Worm (Caenorhabditis elegans) whole organism, young adult: ENCODE data around the gene sfxn-1.3.

Experiments used
- B0019.2 ChIP-seq: fragments of 200-800 bp; sonication (Bioruptor generic); conservative IDR thresholded peaks from 2 replicates; pipeline ENCODE4 v1.3.6; 2022; ENCODE audit warnings: missing genetic modification reagents, missing genetic modification characterization, missing compliant biosample characterization
- F33H1.4 ChIP-seq: fragments of 200-800 bp; sonication (Bioruptor generic); IDR thresholded peaks from 2 replicates; pipeline ENCODE4 v1.3.6; 2022; ENCODE audit warnings: missing genetic modification reagents, missing genetic modification characterization, missing compliant biosample characterization
- F49E8.2 ChIP-seq: sonication (generic microtip); optimal IDR thresholded peaks from 3 replicates; lab custom pipeline; 2017; ENCODE audit warnings: missing genetic modification characterization, mild to moderate bottlenecking, missing compliant biosample characterization, antibody characterized with exemption, moderate library complexity; ENCODE audit not compliant: insufficient read depth
- F52B5.7 ChIP-seq: sonication (generic microtip); optimal IDR thresholded peaks from 2 replicates; lab custom pipeline; 2016; ENCODE audit warnings: mild to moderate bottlenecking, missing genetic modification characterization, missing compliant biosample characterization
- F57A8.1 ChIP-seq: fragments of 200-800 bp; sonication (Bioruptor generic); optimal IDR thresholded peaks from 2 replicates; lab custom pipeline; 2018; ENCODE audit warnings: mild to moderate bottlenecking, missing genetic modification characterization, moderate library complexity, missing compliant biosample characterization
- Y56A3A.18 ChIP-seq: fragments of 200-800 bp; sonication (Bioruptor generic); IDR thresholded peaks from 2 replicates; pipeline ENCODE4 v1.3.6; 2022; ENCODE audit warnings: missing genetic modification reagents, missing genetic modification characterization, missing compliant biosample characterization
- Y95B8A.8 ChIP-seq: fragments of 200-800 bp; sonication (Bioruptor generic); IDR thresholded peaks from 2 replicates; pipeline ENCODE4 v1.3.6; 2022; ENCODE audit warnings: missing genetic modification reagents, missing genetic modification characterization, missing compliant biosample characterization
- akir-1 ChIP-seq: fragments of 200-800 bp; sonication (Bioruptor generic); optimal IDR thresholded peaks from 2 replicates; lab custom pipeline; 2018; ENCODE audit warnings: mild to moderate bottlenecking, missing genetic modification characterization, moderate library complexity, missing compliant biosample characterization
- ama-1 ChIP-seq, 3 experiments: fragments of 150-350 bp in 1 of 3; sonication (generic microtip) in 2 of 3; optimal IDR thresholded peaks; 2 replicates each; lab custom pipeline; 2014 to 2018; ENCODE audit warnings: missing biosample characterization in 2 of 3, missing genetic modification characterization in 2 of 3, missing genetic modification reagents in 2 of 3
- aptf-3 ChIP-seq: fragments of 200-800 bp; sonication (Bioruptor generic); IDR thresholded peaks from 2 replicates; pipeline ENCODE4 v1.3.6; 2022; ENCODE audit warnings: missing genetic modification characterization, missing compliant biosample characterization
- cebp-1 ChIP-seq, 2 experiments: fragments of 200-800 bp in 1 of 2; sonication (Bioruptor generic) in 1 of 2; sonication (generic microtip) in 1 of 2; IDR thresholded peaks in 1 of 2; optimal IDR thresholded peaks in 1 of 2; 2 replicates each; pipeline versions ENCODE4 v1.3.6 to Lab custom; 2017 to 2022; ENCODE audit warnings: missing compliant biosample characterization in 2 of 2, missing genetic modification characterization in 2 of 2, mild to moderate bottlenecking in 1 of 2, missing genetic modification reagents in 1 of 2, moderate library complexity in 1 of 2
- ceh-40 ChIP-seq: fragments of 200-800 bp; sonication (Bioruptor generic); IDR thresholded peaks from 2 replicates; pipeline ENCODE4 v1.3.6; 2022; ENCODE audit warnings: missing genetic modification characterization, missing compliant biosample characterization
- ceh-58 ChIP-seq: fragments of 200-800 bp; sonication (Bioruptor generic); IDR thresholded peaks from 2 replicates; pipeline ENCODE4 v1.3.6; 2022; ENCODE audit warnings: missing genetic modification characterization, missing compliant biosample characterization
- ceh-91 ChIP-seq: fragments of 200-800 bp; sonication (Bioruptor generic); IDR thresholded peaks from 2 replicates; pipeline ENCODE4 v1.3.6; 2022; ENCODE audit warnings: missing genetic modification reagents, missing genetic modification characterization, missing compliant biosample characterization
- chd-7 ChIP-seq: sonication (generic microtip); optimal IDR thresholded peaks from 2 replicates; lab custom pipeline; 2016; ENCODE audit warnings: mild to moderate bottlenecking, missing genetic modification characterization, moderate library complexity, missing compliant biosample characterization
- dpl-1 ChIP-seq: fragments of 150-350 bp; optimal IDR thresholded peaks from 2 replicates; lab custom pipeline; 2014; ENCODE audit warnings: missing biosample characterization, missing genetic modification reagents, missing genetic modification characterization
- efl-1 ChIP-seq: fragments of 150-350 bp; optimal IDR thresholded peaks from 2 replicates; lab custom pipeline; 2014; ENCODE audit warnings: missing biosample characterization, missing genetic modification reagents, missing genetic modification characterization
- egl-44 ChIP-seq: fragments of 200-800 bp; sonication (Bioruptor generic); IDR thresholded peaks from 2 replicates; pipeline ENCODE4 v1.3.6; 2022; ENCODE audit warnings: missing genetic modification reagents, missing genetic modification characterization, missing compliant biosample characterization
- egrh-3 ChIP-seq: fragments of 200-800 bp; sonication (Bioruptor generic); IDR thresholded peaks from 2 replicates; pipeline ENCODE4 v1.3.6; 2022; ENCODE audit warnings: missing genetic modification reagents, missing genetic modification characterization, missing compliant biosample characterization
- ekl-4 ChIP-seq: fragments of 200-800 bp; sonication (Bioruptor generic); IDR thresholded peaks from 2 replicates; pipeline ENCODE4 v1.3.6; 2022; ENCODE audit warnings: missing genetic modification reagents, missing genetic modification characterization, missing compliant biosample characterization
- gei-17 ChIP-seq: fragments of 200-800 bp; sonication (Bioruptor generic); optimal IDR thresholded peaks from 2 replicates; lab custom pipeline; 2018; ENCODE audit warnings: mild to moderate bottlenecking, missing genetic modification characterization, missing compliant biosample characterization
- hlh-12 ChIP-seq: sonication (generic microtip); optimal IDR thresholded peaks from 2 replicates; lab custom pipeline; 2016; ENCODE audit warnings: missing genetic modification characterization, missing compliant biosample characterization
- hmg-20 ChIP-seq: fragments of 200-800 bp; sonication (Bioruptor generic); IDR thresholded peaks from 2 replicates; pipeline ENCODE4 v1.3.6; 2022; ENCODE audit warnings: missing genetic modification reagents, missing genetic modification characterization, missing compliant biosample characterization
- hsf-1 ChIP-seq: fragments of 200-800 bp; sonication (Bioruptor generic); IDR thresholded peaks from 2 replicates; pipeline ENCODE4 v1.3.6; 2022; ENCODE audit warnings: missing genetic modification reagents, missing genetic modification characterization, missing compliant biosample characterization
- lin-35 ChIP-seq, 3 experiments: fragments of 150-350 bp in 2 of 3; sonication (generic microtip) in 1 of 3; optimal IDR thresholded peaks; 2 replicates each; lab custom pipeline; 2014 to 2018; ENCODE audit warnings: missing biosample characterization in 3 of 3, missing genetic modification characterization in 3 of 3, missing genetic modification reagents in 3 of 3
- lin-54 ChIP-seq: fragments of 200-800 bp; sonication (Bioruptor generic); optimal IDR thresholded peaks from 2 replicates; lab custom pipeline; 2018; ENCODE audit warnings: mild to moderate bottlenecking, missing genetic modification characterization, missing compliant biosample characterization
- lsl-1 ChIP-seq: fragments of 200-800 bp; sonication (Bioruptor generic); optimal IDR thresholded peaks from 2 replicates; lab custom pipeline; 2018; ENCODE audit warnings: mild to moderate bottlenecking, missing genetic modification characterization, moderate library complexity, missing compliant biosample characterization
- lsy-27 ChIP-seq: sonication (generic microtip); optimal IDR thresholded peaks from 2 replicates; lab custom pipeline; 2017; ENCODE audit warnings: missing genetic modification characterization, mild to moderate bottlenecking, missing compliant biosample characterization, antibody characterized with exemption, missing genotype, borderline replicate concordance; ENCODE audit not compliant: insufficient read depth
- madf-3 ChIP-seq: fragments of 200-800 bp; sonication (Bioruptor generic); IDR thresholded peaks from 2 replicates; pipeline ENCODE4 v1.3.6; 2022; ENCODE audit warnings: missing genetic modification reagents, missing genetic modification characterization, missing compliant biosample characterization
- madf-6 ChIP-seq: fragments of 200-800 bp; sonication (Bioruptor generic); IDR thresholded peaks from 2 replicates; pipeline ENCODE4 v1.3.6; 2022; ENCODE audit warnings: missing genetic modification reagents, missing genetic modification characterization, missing compliant biosample characterization
- mcd-1 ChIP-seq: fragments of 200-800 bp; sonication (Bioruptor generic); IDR thresholded peaks from 2 replicates; pipeline ENCODE4 v1.3.6; 2022; ENCODE audit warnings: missing genetic modification reagents, missing genetic modification characterization, missing compliant biosample characterization
- mes-4 ChIP-seq: sonication (generic microtip); optimal IDR thresholded peaks from 2 replicates; lab custom pipeline; 2016; ENCODE audit warnings: missing genotype, missing genetic modification characterization, missing compliant biosample characterization
- nfya-2 ChIP-seq: fragments of 200-800 bp; sonication (Bioruptor generic); IDR thresholded peaks from 2 replicates; pipeline ENCODE4 v1.3.6; 2022; ENCODE audit warnings: missing genetic modification reagents, missing genetic modification characterization, missing compliant biosample characterization
- nfyb-1 ChIP-seq: fragments of 200-800 bp; sonication (Bioruptor generic); IDR thresholded peaks from 2 replicates; pipeline ENCODE4 v1.3.6; 2022; ENCODE audit warnings: missing genetic modification reagents, missing genetic modification characterization, missing compliant biosample characterization
- nhr-120 ChIP-seq: fragments of 200-800 bp; sonication (Bioruptor generic); IDR thresholded peaks from 2 replicates; pipeline ENCODE4 v1.3.6; 2022; ENCODE audit warnings: missing genetic modification characterization, missing compliant biosample characterization
- nhr-80 ChIP-seq: sonication (generic microtip); optimal IDR thresholded peaks from 2 replicates; lab custom pipeline; 2016; ENCODE audit warnings: missing genetic modification characterization, missing compliant biosample characterization
- nhr-90 ChIP-seq: sonication (generic microtip); optimal IDR thresholded peaks from 2 replicates; lab custom pipeline; 2016; ENCODE audit warnings: missing genotype, mild to moderate bottlenecking, missing genetic modification characterization, missing compliant biosample characterization
- sea-2 ChIP-seq: fragments of 200-800 bp; sonication (Bioruptor generic); IDR thresholded peaks from 2 replicates; pipeline ENCODE4 v1.3.6; 2022; ENCODE audit warnings: missing genetic modification characterization, missing compliant biosample characterization
- snpc-1.1 ChIP-seq: sonication (generic microtip); optimal IDR thresholded peaks from 2 replicates; lab custom pipeline; 2017; ENCODE audit warnings: missing genetic modification characterization, mild to moderate bottlenecking, missing compliant biosample characterization, antibody characterized with exemption, moderate library complexity, missing genotype, missing genetic modification reagents; ENCODE audit not compliant: insufficient read depth
- snpc-4 ChIP-seq, 5 experiments: fragments of 150-350 bp in 1 of 5; sonication (generic microtip) in 4 of 5; optimal IDR thresholded peaks; 2 replicates each; lab custom pipeline; 2014 to 2018; ENCODE audit warnings: missing genetic modification characterization in 5 of 5, missing biosample characterization in 3 of 5, antibody characterized with exemption in 2 of 5, mild to moderate bottlenecking in 2 of 5, missing compliant biosample characterization in 2 of 5, missing genotype in 2 of 5, moderate library complexity in 2 of 5, missing genetic modification reagents in 1 of 5
- somi-1 ChIP-seq: fragments of 200-800 bp; sonication (Bioruptor generic); optimal IDR thresholded peaks from 2 replicates; lab custom pipeline; 2018; ENCODE audit warnings: mild to moderate bottlenecking, missing genetic modification characterization, missing compliant biosample characterization
- sptf-2 ChIP-seq: fragments of 200-800 bp; sonication (Bioruptor generic); optimal IDR thresholded peaks from 2 replicates; lab custom pipeline; 2018; ENCODE audit warnings: mild to moderate bottlenecking, missing genetic modification characterization, missing compliant biosample characterization
- tbp1 ChIP-seq: fragments of 200-800 bp; sonication (Bioruptor generic); optimal IDR thresholded peaks from 2 replicates; lab custom pipeline; 2018; ENCODE audit warnings: mild to moderate bottlenecking, missing genetic modification characterization, missing compliant biosample characterization
- tlf-1 ChIP-seq: fragments of 200-800 bp; sonication (Bioruptor generic); optimal IDR thresholded peaks from 2 replicates; lab custom pipeline; 2018; ENCODE audit warnings: mild to moderate bottlenecking, missing genetic modification characterization, missing compliant biosample characterization
- zfh-2 ChIP-seq: fragments of 200-800 bp; sonication (Bioruptor generic); conservative IDR thresholded peaks from 2 replicates; pipeline ENCODE4 v1.3.6; 2022; ENCODE audit warnings: missing genetic modification reagents, missing genetic modification characterization, missing compliant biosample characterization
- ztf-18 ChIP-seq: sonication (generic microtip); optimal IDR thresholded peaks from 2 replicates; lab custom pipeline; 2016; ENCODE audit warnings: missing genotype, mild to moderate bottlenecking, missing genetic modification characterization, missing compliant biosample characterization
- ztf-26 ChIP-seq: sonication (generic microtip); optimal IDR thresholded peaks from 2 replicates; lab custom pipeline; 2017; ENCODE audit warnings: missing genetic modification characterization, missing compliant biosample characterization

Gene sfxn-1.3

DNA sequence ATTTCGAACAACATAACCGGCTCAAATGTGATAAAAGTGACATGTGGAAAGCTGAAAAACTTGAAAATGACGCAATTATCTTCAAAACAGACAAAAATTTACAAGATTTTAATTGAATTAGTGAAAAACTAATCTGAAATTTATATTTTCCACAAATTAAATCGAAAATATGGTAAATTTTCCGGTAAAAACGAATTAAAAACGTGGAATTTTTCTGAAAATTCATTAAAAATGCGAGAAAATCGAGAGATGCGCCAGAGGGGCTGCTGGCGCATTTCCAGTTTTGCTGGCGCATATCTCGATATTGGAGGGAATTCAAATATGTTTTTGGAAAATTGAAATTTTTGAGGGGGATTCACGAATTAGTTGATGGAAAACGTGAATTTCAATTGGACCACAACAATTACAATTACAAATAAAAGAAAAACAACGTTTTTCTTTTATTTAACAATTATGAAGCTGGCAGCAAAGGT, 39.5 kb downstream of the sfxn-1.3 start, which contains the start of the genes haf-3 and F57A10.2 (continued):
- no peak for TF ChIP-seq nhr-120
- no peak for TF ChIP-seq akir-1 (GFP tag; lab: Kevin White, UChicago)
- TF ChIP-seq madf-3 (GFP tag; lab: Robert Waterston, UW) = peak; percentile 81; the same call in 1 of the 2 replicates
- no peak for TF ChIP-seq egrh-3 (GFP tag; lab: Robert Waterston, UW)
- TF ChIP-seq ztf-18 (tag; lab: Kevin White, UChicago) = peak; percentile 98
- no peak for TF ChIP-seq ceh-58 (GFP tag; lab: Robert Waterston, UW)
- peak; percentile 82 for TF ChIP-seq hsf-1 (GFP tag; lab: Robert Waterston, UW)
- TF ChIP-seq nhr-80 (tag; lab: Kevin White, UChicago) = peak; percentile 28
- TF ChIP-seq lsl-1 (GFP tag; lab: Kevin White, UChicago) = peak; percentile 71
- no peak for TF ChIP-seq sea-2
- TF ChIP-seq zfh-2 = no peak
- no peak for TF ChIP-seq nfya-2 (GFP tag; lab: Robert Waterston, UW)
- no peak for TF ChIP-seq Y95B8A.8 (GFP tag; lab: Robert Waterston, UW)
- TF ChIP-seq sptf-2 (GFP tag; lab: Kevin White, UChicago) = no peak
- TF ChIP-seq cebp-1 (GFP tag; IDR thresholded peaks at IDR 0.05; lab: Robert Waterston, UW) = no peak
- peak; percentile 81 for TF ChIP-seq cebp-1 (tag; optimal IDR thresholded peaks at IDR 0.05; lab: Kevin White, UChicago)
- peak; percentile 38 for TF ChIP-seq chd-7 (tag; lab: Kevin White, UChicago)
- TF ChIP-seq F33H1.4 = peak; percentile 68
- TF ChIP-seq mes-4 (tag; lab: Kevin White, UChicago) = no peak
- no peak for TF ChIP-seq hlh-12 (tag; lab: Kevin White, UChicago)
- peak; percentile 51 for TF ChIP-seq ztf-26 (tag; lab: Kevin White, UChicago)
- TF ChIP-seq lin-54 (GFP tag; lab: Kevin White, UChicago) = peak; percentile 99
- peak; percentile 31 for TF ChIP-seq somi-1
- TF ChIP-seq dpl-1 = peak; percentile 97
- TF ChIP-seq F52B5.7 (tag; lab: Kevin White, UChicago) = no peak
- peak; percentile 36 for TF ChIP-seq snpc-4 (GFP tag; optimal IDR thresholded peaks at IDR 0.05; lab: Kevin White, UChicago)
- TF ChIP-seq snpc-4 (tag; optimal IDR thresholded peaks at IDR 0.05; lab: Kevin White, UChicago) = peak; percentile 70 to 86 (median 81)
- no peak for TF ChIP-seq nhr-90 (tag; lab: Kevin White, UChicago)
- TF ChIP-seq ceh-91 (GFP tag; lab: Robert Waterston, UW) = peak; percentile 67
- TF ChIP-seq B0019.2 (GFP tag; lab: Robert Waterston, UW) = no peak
- TF ChIP-seq mcd-1 (GFP tag; lab: Robert Waterston, UW) = peak; percentile 92
- TF ChIP-seq Y56A3A.18 (GFP tag; lab: Robert Waterston, UW) = peak; percentile 71
- TF ChIP-seq aptf-3 (GFP tag; lab: Robert Waterston, UW) = no peak
- peak; percentile 90 for TF ChIP-seq efl-1
- TF ChIP-seq madf-6 (GFP tag; lab: Robert Waterston, UW) = peak; percentile 85
- peak; percentile 72 for TF ChIP-seq tbp1 (GFP tag; lab: Kevin White, UChicago)
- TF ChIP-seq lsy-27 (tag; lab: Kevin White, UChicago) = no peak
- TF ChIP-seq ekl-4 = peak; percentile 82
- TF ChIP-seq lin-35 (GFP tag; optimal IDR thresholded peaks at IDR 0.05; lab: Kevin White, UChicago) = peak; percentile 81 to 97 (median 92)
- no peak for TF ChIP-seq ceh-40 (GFP tag; lab: Robert Waterston, UW)
- peak; percentile 75; the same call in 1 of the 2 replicates for TF ChIP-seq hmg-20 (GFP tag; lab: Robert Waterston, UW)
- TF ChIP-seq ama-1 (optimal IDR thresholded peaks at IDR 0.05; lab: Kevin White, UChicago) = no peak
- no peak for TF ChIP-seq ama-1 (GFP tag; optimal IDR thresholded peaks at IDR 0.05; lab: Kevin White, UChicago)
- TF ChIP-seq F49E8.2 (tag; lab: Kevin White, UChicago) = peak; percentile 35
- TF ChIP-seq F57A8.1 (GFP tag; lab: Kevin White, UChicago) = no peak
- peak; percentile 46 for TF ChIP-seq snpc-1.1 (tag; lab: Kevin White, UChicago)
- peak; percentile 48 for TF ChIP-seq gei-17
- TF ChIP-seq tlf-1 (GFP tag; lab: Kevin White, UChicago) = peak; percentile 88
- TF ChIP-seq egl-44 (GFP tag; lab: Robert Waterston, UW) = no peak
- TF ChIP-seq nfyb-1 (GFP tag; lab: Robert Waterston, UW) = peak; percentile 92
